Worm (Caenorhabditis elegans) whole organism, L2 larva: ENCODE results near the gene dhs-28.
"Not testable (repeated sequence)": the region's sequence is repeated elsewhere in the genome, so short reads cannot be mapped to it uniquely, and the experiment has no call there.

ENCODE experiments used
- C34F6.9 ChIP-seq: fragments of 150-350 bp; optimal IDR thresholded peaks from 2 replicates; lab custom pipeline; 2014; ENCODE audit warnings: missing biosample characterization, missing genetic modification characterization
- F13H6.1 ChIP-seq: sonication (generic microtip); optimal IDR thresholded peaks from 2 replicates; lab custom pipeline; 2016; ENCODE audit warnings: missing genetic modification characterization, missing compliant biosample characterization
- R02D3.7 ChIP-seq: fragments of 150-350 bp; optimal IDR thresholded peaks from 2 replicates; lab custom pipeline; 2014; ENCODE audit warnings: missing biosample characterization, missing genetic modification characterization
- Y55F3AM.14 ChIP-seq: fragments of 200-800 bp; sonication (Bioruptor generic); optimal IDR thresholded peaks from 2 replicates; lab custom pipeline; 2018; ENCODE audit warnings: mild to moderate bottlenecking, missing genetic modification characterization, missing compliant biosample characterization
- aly-2 ChIP-seq: fragments of 150-350 bp; optimal IDR thresholded peaks from 2 replicates; lab custom pipeline; 2014; ENCODE audit warnings: missing biosample characterization, missing genetic modification characterization
- ama-1 ChIP-seq: fragments of 150-350 bp; optimal IDR thresholded peaks from 2 replicates; lab custom pipeline; 2018; ENCODE audit warnings: inconsistent platforms
- ceh-16 ChIP-seq: fragments of 150-350 bp; optimal IDR thresholded peaks from 2 replicates; lab custom pipeline; 2014; ENCODE audit warnings: missing biosample characterization, missing genetic modification characterization
- ceh-82 ChIP-seq: fragments of 150-350 bp; optimal IDR thresholded peaks from 2 replicates; lab custom pipeline; 2014; ENCODE audit warnings: missing biosample characterization, missing genetic modification characterization
- crh-2 ChIP-seq: sonication (generic microtip); optimal IDR thresholded peaks from 2 replicates; lab custom pipeline; 2017; ENCODE audit warnings: missing biosample characterization, missing genetic modification characterization
- egl-27 ChIP-seq: sonication (generic microtip); optimal IDR thresholded peaks from 3 replicates; lab custom pipeline; 2017; ENCODE audit warnings: missing biosample characterization, missing genetic modification reagents, missing genetic modification characterization
- elt-1 ChIP-seq: fragments of 150-350 bp; optimal IDR thresholded peaks from 2 replicates; lab custom pipeline; 2014; ENCODE audit warnings: missing biosample characterization, missing genetic modification characterization
- elt-3 ChIP-seq: sonication (generic microtip); optimal IDR thresholded peaks from 2 replicates; lab custom pipeline; 2017; ENCODE audit warnings: missing biosample characterization, missing genetic modification characterization
- fos-1 ChIP-seq: fragments of 150-350 bp; optimal IDR thresholded peaks from 2 replicates; lab custom pipeline; 2014; ENCODE audit warnings: missing biosample characterization, missing genetic modification characterization
- lin-11 ChIP-seq: fragments of 150-350 bp; sonication (generic microtip); optimal IDR thresholded peaks from 2 replicates; lab custom pipeline; 2014; ENCODE audit warnings: missing biosample characterization, missing genetic modification characterization, inconsistent platforms, mixed read lengths
- lin-13 ChIP-seq: fragments of 150-350 bp; optimal IDR thresholded peaks from 2 replicates; lab custom pipeline; 2014; ENCODE audit warnings: missing biosample characterization, missing genetic modification reagents, missing genetic modification characterization
- lsy-2 ChIP-seq, 2 experiments: fragments of 150-350 bp in 1 of 2; sonication (generic microtip) in 1 of 2; optimal IDR thresholded peaks; 2 replicates each; lab custom pipeline; 2014 to 2017; ENCODE audit warnings: missing biosample characterization in 2 of 2, missing genetic modification characterization in 2 of 2
- mab-5 ChIP-seq: fragments of 150-350 bp; optimal IDR thresholded peaks from 2 replicates; lab custom pipeline; 2014; ENCODE audit warnings: missing biosample characterization, missing genetic modification characterization
- mdl-1 ChIP-seq, 2 experiments: fragments of 150-350 bp in 1 of 2; sonication (generic microtip) in 1 of 2; optimal IDR thresholded peaks; 2 replicates each; lab custom pipeline; 2017; ENCODE audit warnings: missing biosample characterization in 2 of 2, missing genetic modification characterization in 2 of 2
- nhr-10 ChIP-seq: sonication (generic microtip); optimal IDR thresholded peaks from 2 replicates; lab custom pipeline; 2017; ENCODE audit warnings: missing biosample characterization, missing genetic modification characterization
- nhr-12 ChIP-seq: fragments of 150-350 bp; optimal IDR thresholded peaks from 2 replicates; lab custom pipeline; 2014; ENCODE audit warnings: missing biosample characterization, missing genetic modification characterization
- nhr-129 ChIP-seq: fragments of 150-350 bp; optimal IDR thresholded peaks from 2 replicates; lab custom pipeline; 2014; ENCODE audit warnings: missing biosample characterization, missing genetic modification characterization
- nhr-21 ChIP-seq: fragments of 150-350 bp; optimal IDR thresholded peaks from 2 replicates; lab custom pipeline; 2014; ENCODE audit warnings: missing biosample characterization, missing genetic modification characterization
- nhr-23 ChIP-seq: fragments of 150-350 bp; optimal IDR thresholded peaks from 2 replicates; lab custom pipeline; 2014; ENCODE audit warnings: missing biosample characterization, missing genetic modification reagents, missing genetic modification characterization
- nhr-25 ChIP-seq: fragments of 150-350 bp; sonication (generic microtip); optimal IDR thresholded peaks from 3 replicates; lab custom pipeline; 2014; ENCODE audit warnings: missing biosample characterization, missing genetic modification characterization
- sem-4 ChIP-seq: fragments of 150-350 bp; optimal IDR thresholded peaks from 2 replicates; lab custom pipeline; 2014; ENCODE audit warnings: missing biosample characterization, missing genetic modification reagents, missing genetic modification characterization
- sma-3 ChIP-seq: sonication (generic microtip); optimal IDR thresholded peaks from 2 replicates; lab custom pipeline; 2016; ENCODE audit warnings: missing genetic modification reagents, missing genetic modification characterization, missing compliant biosample characterization
- sma-9 ChIP-seq, 2 experiments: fragments of 150-350 bp in 1 of 2; sonication (generic microtip) in 1 of 2; optimal IDR thresholded peaks; 2 replicates each; lab custom pipeline; 2014 to 2016; ENCODE audit warnings: missing genetic modification characterization in 2 of 2, mild to moderate bottlenecking in 1 of 2, missing biosample characterization in 1 of 2, missing compliant biosample characterization in 1 of 2, missing genetic modification reagents in 1 of 2, moderate library complexity in 1 of 2
- ztf-1 ChIP-seq: fragments of 200-800 bp; sonication (Bioruptor generic); conservative IDR thresholded peaks from 2 replicates; pipeline ENCODE4 v1.3.6; 2022; ENCODE audit warnings: missing genetic modification characterization, missing compliant biosample characterization
- ztf-11 ChIP-seq: sonication (generic microtip); optimal IDR thresholded peaks from 2 replicates; lab custom pipeline; 2017; ENCODE audit warnings: missing biosample characterization, missing genetic modification characterization
- ztf-4 ChIP-seq: fragments of 150-350 bp; optimal IDR thresholded peaks from 2 replicates; lab custom pipeline; 2014; ENCODE audit warnings: missing biosample characterization, missing genetic modification characterization

dhs-28 gene

DNA sequence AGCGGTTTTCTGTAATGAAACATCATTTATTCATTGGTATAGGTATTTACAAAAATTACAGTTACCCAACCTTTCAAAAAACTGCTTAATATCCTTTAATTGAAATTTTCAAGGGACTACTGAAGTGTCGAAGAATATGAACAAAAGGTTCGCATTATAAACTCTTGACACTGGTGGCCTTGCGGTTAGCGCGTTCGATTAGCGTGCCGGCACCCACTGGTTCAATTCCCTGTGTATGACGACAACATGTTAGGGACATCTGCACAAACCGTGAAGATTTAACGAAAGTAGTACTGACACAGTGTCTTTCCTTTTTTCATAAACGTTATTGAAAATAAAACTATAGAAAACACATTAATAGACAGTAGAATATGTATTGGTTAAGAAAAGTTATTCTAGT lies 49.5 kb downstream of the dhs-28 start:
- TF ChIP-seq sem-4 (tag; lab: Kevin White, UChicago) (no peak), ama-1 (lab: Kevin White, UChicago) (no peak), ceh-16 (tag; lab: Kevin White, UChicago) (no peak), C34F6.9 (tag; lab: Kevin White, UChicago) (peak; percentile 10), nhr-12 (tag; lab: Kevin White, UChicago) (no peak), egl-27 (tag; lab: Kevin White, UChicago) (peak; percentile 47), F13H6.1 (tag; lab: Kevin White, UChicago) (peak; percentile 40), elt-3 (no peak), nhr-23 (tag; lab: Kevin White, UChicago) (no peak), crh-2 (tag; lab: Kevin White, UChicago) (peak; percentile 66), ceh-82 (no peak), sma-3 (GFP tag; lab: Kevin White, UChicago) (peak; percentile 63), nhr-25 (no peak), nhr-21 (peak; percentile 11), aly-2 (tag; lab: Kevin White, UChicago) (no peak), R02D3.7 (tag; lab: Kevin White, UChicago) (no peak), ztf-11 (tag; lab: Kevin White, UChicago) (no peak), lin-11 (tag; lab: Kevin White, UChicago) (no peak), mab-5 (tag; lab: Kevin White, UChicago) (no peak), ztf-1 (GFP tag; lab: Robert Waterston, UW) (no peak), Y55F3AM.14 (GFP tag; lab: Kevin White, UChicago) (peak; percentile 62), nhr-129 (tag; lab: Kevin White, UChicago) (peak; percentile 66), nhr-10 (tag; lab: Kevin White, UChicago) (no peak), mdl-1 (tag; optimal IDR thresholded peaks at IDR 0.05; lab: Kevin White, UChicago) (no peak), sma-9 (GFP tag; optimal IDR thresholded peaks at IDR 0.05; lab: Kevin White, UChicago) (peak; percentile 82), sma-9 (tag; optimal IDR thresholded peaks at IDR 0.05; lab: Kevin White, UChicago) (no peak), ztf-4 (tag; lab: Kevin White, UChicago) (no peak), lin-13 (GFP tag; lab: Kevin White, UChicago) (peak; percentile 31), fos-1 (tag; lab: Kevin White, UChicago) (peak; percentile 59), lsy-2 (tag; optimal IDR thresholded peaks at IDR 0.05; lab: Kevin White, UChicago) (no peak), elt-1 (no peak)

DNA sequence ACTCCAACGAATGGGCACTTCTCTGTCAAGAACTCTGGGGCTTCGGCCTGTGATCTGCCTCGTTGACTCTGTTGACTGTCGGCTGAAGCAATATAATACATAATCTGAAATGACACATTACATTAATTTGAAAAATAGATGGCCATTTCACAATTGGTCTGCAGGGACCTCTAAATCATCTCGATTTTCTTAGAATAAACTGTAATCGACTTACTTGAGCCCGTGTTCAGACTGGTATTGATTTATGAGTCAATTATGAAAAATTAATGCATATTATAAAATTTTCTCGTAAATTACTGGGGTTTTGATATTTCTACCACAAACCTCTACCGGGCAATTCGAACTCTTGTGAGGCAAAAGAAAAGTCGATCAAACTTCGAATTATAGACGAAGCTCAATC lies 50.4 kb downstream of the dhs-28 start, which contains the start of gene C53B7.6:
TSS of gene C53B7.6 (minus strand) at position 101 of the 400 bp plus-strand sequence.
- TF ChIP-seq nhr-10 (tag; lab: Kevin White, UChicago); ztf-11 (tag; lab: Kevin White, UChicago); ama-1 (lab: Kevin White, UChicago): not testable (repeated sequence)
